Fruit fly (Drosophila melanogaster) whole organism, embryonic: ENCODE results near the gene RhoGAP93B.
A peak's percentile ranks its signal among the peaks of the same experiment; 100 is the strongest.

Source experiments
- Aef1 ChIP-seq: fragments of 200-800 bp; sonication (Bioruptor generic); IDR thresholded peaks from 3 replicates; pipeline ENCODE4 v1.3.6; 2022; ENCODE audit warnings: missing biosample characterization, missing genetic modification characterization
- Antp ChIP-seq: fragments of 200-800 bp; sonication (Bioruptor generic); optimal IDR thresholded peaks from 3 replicates; lab custom pipeline; 2016; ENCODE audit warnings: missing biosample characterization, missing genetic modification characterization
- CG12071 ChIP-seq: fragments of 200-800 bp; sonication (Bioruptor generic); optimal IDR thresholded peaks from 3 replicates; lab custom pipeline; 2018; ENCODE audit warnings: missing biosample characterization, mild to moderate bottlenecking, missing genetic modification characterization
- CG12219 ChIP-seq: fragments of 200-800 bp; sonication (Bioruptor generic); optimal IDR thresholded peaks from 3 replicates; lab custom pipeline; 2018; ENCODE audit warnings: missing biosample characterization, mild to moderate bottlenecking, missing genetic modification characterization
- CG13287 ChIP-seq: fragments of 200-800 bp; sonication (Bioruptor generic); IDR thresholded peaks from 2 replicates; pipeline ENCODE4 v1.3.6; 2022; ENCODE audit warnings: missing biosample characterization, missing genetic modification characterization; ENCODE audit not compliant: partially characterized antibody
- CG13894 ChIP-seq: fragments of 200-800 bp; sonication (Bioruptor generic); optimal IDR thresholded peaks from 3 replicates; lab custom pipeline; 2018; ENCODE audit warnings: missing biosample characterization, mild to moderate bottlenecking, missing genetic modification characterization, moderate library complexity
- CG17385 ChIP-seq: fragments of 200-800 bp; sonication (Bioruptor generic); optimal IDR thresholded peaks from 3 replicates; lab custom pipeline; 2018; ENCODE audit warnings: missing biosample characterization, mild to moderate bottlenecking, missing genetic modification characterization
- CG17829 ChIP-seq: fragments of 200-800 bp; optimal IDR thresholded peaks from 2 replicates; lab custom pipeline; 2019; ENCODE audit warnings: missing biosample characterization, mild to moderate bottlenecking, missing genetic modification characterization, moderate library complexity
- CG2129 ChIP-seq: fragments of 200-800 bp; sonication (Bioruptor generic); IDR thresholded peaks from 2 replicates; pipeline ENCODE4 v1.3.6; 2022; ENCODE audit warnings: missing biosample characterization, missing genetic modification characterization; ENCODE audit not compliant: partially characterized antibody
- CG3407 ChIP-seq: fragments of 200-800 bp; sonication (Bioruptor generic); optimal IDR thresholded peaks from 2 replicates; lab custom pipeline; 2018; ENCODE audit warnings: missing biosample characterization, mild to moderate bottlenecking, missing genetic modification characterization
- CG3995 ChIP-seq: fragments of 200-800 bp; sonication (Bioruptor generic); optimal IDR thresholded peaks from 3 replicates; lab custom pipeline; 2016; ENCODE audit warnings: missing biosample characterization, missing genetic modification characterization
- CG7963 ChIP-seq: fragments of 200-800 bp; sonication (Bioruptor generic); IDR thresholded peaks from 3 replicates; pipeline ENCODE4 v1.3.6; 2022; ENCODE audit warnings: missing biosample characterization, missing genetic modification characterization; ENCODE audit not compliant: partially characterized antibody
- CG7987 ChIP-seq: fragments of 200-800 bp; sonication (Bioruptor generic); optimal IDR thresholded peaks from 2 replicates; lab custom pipeline; 2018; ENCODE audit warnings: missing biosample characterization, mild to moderate bottlenecking, missing genetic modification characterization, moderate library complexity
- CG8290 ChIP-seq, 3 experiments: fragments of 200-800 bp; sonication (Bioruptor generic); optimal IDR thresholded peaks; 2 replicates each; lab custom pipeline; 2016 to 2019; ENCODE audit warnings: missing biosample characterization in 3 of 3, missing genetic modification characterization in 3 of 3, mild to moderate bottlenecking in 2 of 3, moderate library complexity in 1 of 3
- CG8924 ChIP-seq: fragments of 200-800 bp; optimal IDR thresholded peaks from 3 replicates; lab custom pipeline; 2019; ENCODE audit warnings: missing biosample characterization, mild to moderate bottlenecking, missing genetic modification characterization, moderate library complexity
- CG9609 ChIP-seq: fragments of 200-800 bp; sonication (Bioruptor generic); optimal IDR thresholded peaks from 3 replicates; lab custom pipeline; 2016; ENCODE audit warnings: missing biosample characterization, missing genetic modification characterization
- Deaf1 ChIP-seq: fragments of 200-800 bp; optimal IDR thresholded peaks from 3 replicates; lab custom pipeline; 2019; ENCODE audit warnings: missing biosample characterization, mild to moderate bottlenecking, missing genetic modification characterization, moderate library complexity
- Dref ChIP-seq: fragments of 200-800 bp; sonication (Bioruptor generic); IDR thresholded peaks from 2 replicates; pipeline ENCODE4 v1.3.6; 2022; ENCODE audit warnings: missing biosample characterization, missing genetic modification characterization
- Jarid2 ChIP-seq: fragments of 200-800 bp; sonication (Bioruptor generic); optimal IDR thresholded peaks from 3 replicates; lab custom pipeline; 2017; ENCODE audit warnings: mild to moderate bottlenecking, missing biosample characterization, missing genetic modification reagents, missing genetic modification characterization
- MBD-R2 ChIP-seq: fragments of 200-800 bp; sonication (Bioruptor generic); IDR thresholded peaks from 2 replicates; pipeline ENCODE4 v1.3.6; 2022; ENCODE audit warnings: missing biosample characterization, missing genetic modification characterization
- Med ChIP-seq: fragments of 200-800 bp; sonication (Bioruptor generic); peaks from one replicate; lab custom pipeline; 2016; ENCODE audit warnings: missing biosample characterization, missing genetic modification characterization, mild to moderate bottlenecking, inconsistent platforms, moderate library complexity
- Mes4 ChIP-seq: fragments of 200-800 bp; sonication (Bioruptor generic); optimal IDR thresholded peaks from 2 replicates; lab custom pipeline; 2016; ENCODE audit warnings: missing biosample characterization, missing genetic modification characterization
- NC2β ChIP-seq: fragments of 200-800 bp; sonication (Bioruptor generic); optimal IDR thresholded peaks from 2 replicates; lab custom pipeline; 2016; ENCODE audit warnings: missing biosample characterization, missing genetic modification characterization
- Rfx ChIP-seq: fragments of 200-800 bp; sonication (Bioruptor generic); IDR thresholded peaks from 2 replicates; pipeline ENCODE4 v1.3.6; 2022; ENCODE audit warnings: missing biosample characterization, missing genetic modification characterization
- Scr ChIP-seq: fragments of 200-800 bp; sonication (Bioruptor generic); IDR thresholded peaks from 2 replicates; pipeline ENCODE4 v1.3.6; 2022; ENCODE audit warnings: missing biosample characterization, missing genetic modification characterization; ENCODE audit not compliant: partially characterized antibody
- Side ChIP-seq: fragments of 200-800 bp; sonication (Bioruptor generic); optimal IDR thresholded peaks from 2 replicates; lab custom pipeline; 2016; ENCODE audit warnings: missing biosample characterization, missing genetic modification characterization
- Sox102F ChIP-seq: fragments of 200-800 bp; sonication (Bioruptor generic); optimal IDR thresholded peaks from 2 replicates; lab custom pipeline; 2018; ENCODE audit warnings: missing biosample characterization, mild to moderate bottlenecking, missing genetic modification characterization, moderate library complexity
- Sry-β ChIP-seq: fragments of 200-800 bp; sonication (Bioruptor generic); optimal IDR thresholded peaks from 2 replicates; lab custom pipeline; 2018; ENCODE audit warnings: missing biosample characterization, mild to moderate bottlenecking, missing genetic modification characterization, moderate library complexity
- Sry-δ ChIP-seq: fragments of 200-800 bp; sonication (Bioruptor generic); optimal IDR thresholded peaks from 2 replicates; lab custom pipeline; 2016; ENCODE audit warnings: missing biosample characterization, missing genetic modification characterization
- Tbp ChIP-seq: fragments of >200 bp; optimal IDR thresholded peaks from 2 replicates; lab custom pipeline; 2018; ENCODE audit warnings: missing biosample characterization, missing genetic modification characterization
- amos ChIP-seq: fragments of 200-800 bp; sonication (Bioruptor generic); IDR thresholded peaks from 2 replicates; pipeline ENCODE4 v1.3.6; 2022; ENCODE audit warnings: missing biosample characterization, missing genetic modification characterization; ENCODE audit not compliant: partially characterized antibody
- bbx ChIP-seq: fragments of 200-800 bp; sonication (Bioruptor generic); IDR thresholded peaks from 2 replicates; pipeline ENCODE4 v1.3.6; 2022; ENCODE audit warnings: missing biosample characterization, missing genetic modification characterization; ENCODE audit not compliant: partially characterized antibody
- bigmax ChIP-seq: fragments of 200-800 bp; sonication (Bioruptor generic); optimal IDR thresholded peaks from 2 replicates; lab custom pipeline; 2018; ENCODE audit warnings: missing biosample characterization, mild to moderate bottlenecking, missing genetic modification characterization
- bowl ChIP-seq: fragments of 200-800 bp; sonication (Bioruptor generic); IDR thresholded peaks from 2 replicates; pipeline ENCODE4 v1.3.6; 2022; ENCODE audit warnings: missing biosample characterization, missing genetic modification characterization
- esg ChIP-seq: fragments of 200-800 bp; sonication (Bioruptor generic); conservative IDR thresholded peaks from 2 replicates; pipeline ENCODE4 v1.3.6; 2022; ENCODE audit warnings: missing biosample characterization, missing genetic modification characterization
- fd64A ChIP-seq: fragments of 200-800 bp; sonication (Bioruptor generic); optimal IDR thresholded peaks from 3 replicates; lab custom pipeline; 2018; ENCODE audit warnings: missing biosample characterization, mild to moderate bottlenecking, missing genetic modification characterization
- lbe ChIP-seq: fragments of 200-800 bp; sonication (Bioruptor generic); optimal IDR thresholded peaks from 2 replicates; lab custom pipeline; 2016; ENCODE audit warnings: missing biosample characterization, mild to moderate bottlenecking, missing genetic modification characterization
- lov ChIP-seq, 2 experiments: fragments of 200-800 bp in 1 of 2; fragments of >200 bp in 1 of 2; sonication (Bioruptor generic) in 1 of 2; IDR thresholded peaks in 1 of 2; optimal IDR thresholded peaks in 1 of 2; 2 replicates in 1 of 2; 3 replicates in 1 of 2; pipeline versions ENCODE4 v1.3.6 to Lab custom; 2017 to 2022; ENCODE audit warnings: missing biosample characterization in 1 of 2, missing genetic modification characterization in 1 of 2
- nmo ChIP-seq: fragments of 200-800 bp; sonication (Bioruptor generic); optimal IDR thresholded peaks from 2 replicates; lab custom pipeline; 2018; ENCODE audit warnings: missing biosample characterization, mild to moderate bottlenecking, missing genetic modification characterization, moderate library complexity
- otp ChIP-seq: fragments of 200-800 bp; sonication (Bioruptor generic); IDR thresholded peaks from 3 replicates; pipeline ENCODE4, ENCODE4 v1.3.6; 2022; ENCODE audit warnings: missing biosample characterization, missing genetic modification characterization
- ranshi ChIP-seq: fragments of 200-800 bp; sonication (Bioruptor generic); IDR thresholded peaks from 2 replicates; pipeline ENCODE4 v1.3.6; 2022; ENCODE audit warnings: missing biosample characterization, missing genetic modification characterization
- row ChIP-seq: fragments of 200-800 bp; sonication (Bioruptor generic); IDR thresholded peaks from 3 replicates; pipeline ENCODE4 v1.3.6; 2022; ENCODE audit warnings: missing biosample characterization, missing genetic modification characterization
- scrt ChIP-seq: fragments of 200-800 bp; sonication (Bioruptor generic); optimal IDR thresholded peaks from 2 replicates; lab custom pipeline; 2018; ENCODE audit warnings: missing biosample characterization, mild to moderate bottlenecking, missing genetic modification characterization, moderate library complexity
- stc ChIP-seq: fragments of 200-800 bp; sonication (Bioruptor generic); IDR thresholded peaks from 2 replicates; pipeline ENCODE4 v1.3.6; 2022; ENCODE audit warnings: missing biosample characterization, missing genetic modification characterization
- trem ChIP-seq: fragments of 200-800 bp; optimal IDR thresholded peaks from 3 replicates; lab custom pipeline; 2019; ENCODE audit warnings: missing biosample characterization, mild to moderate bottlenecking, missing genetic modification characterization, moderate library complexity
- unpg ChIP-seq: fragments of 200-800 bp; sonication (Bioruptor generic); optimal IDR thresholded peaks from 3 replicates; lab custom pipeline; 2018; ENCODE audit warnings: missing biosample characterization, mild to moderate bottlenecking, missing genetic modification characterization, moderate library complexity
- usp ChIP-seq: fragments of >200 bp; optimal IDR thresholded peaks from 2 replicates; lab custom pipeline; 2017; ENCODE audit warnings: missing biosample characterization, missing genetic modification characterization

Gene RhoGAP93B

DNA sequence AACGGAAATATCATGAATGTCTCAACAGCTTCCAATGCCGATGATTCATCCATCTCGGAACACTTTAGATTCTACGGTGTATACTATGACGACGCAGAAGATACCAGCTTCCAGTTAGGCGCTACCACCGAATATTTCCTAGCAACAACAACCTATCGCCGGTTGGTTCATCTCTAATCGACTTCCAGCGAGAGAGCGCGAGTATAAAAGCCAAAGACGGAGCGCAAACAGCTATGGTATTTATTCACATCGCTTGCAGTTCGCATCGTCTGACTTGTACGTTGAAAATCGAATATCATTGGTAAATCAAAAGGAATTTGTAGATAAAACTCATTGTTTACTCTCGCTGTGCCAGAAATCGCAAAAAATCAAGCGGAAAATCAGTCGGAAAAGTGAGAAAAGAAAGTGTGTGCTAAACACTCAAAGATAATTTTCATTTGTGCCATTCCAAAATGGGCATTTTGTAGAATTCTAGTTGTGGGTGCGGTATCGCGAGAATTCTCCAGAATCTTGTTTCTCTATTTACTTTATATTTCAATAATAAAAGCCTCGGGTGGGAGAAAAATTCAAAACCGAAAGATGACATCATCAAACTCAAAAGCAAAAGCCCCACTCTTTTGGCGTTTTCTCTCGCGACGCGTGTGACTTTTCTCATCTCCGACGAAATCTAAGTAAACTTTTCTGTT, 32.5 kb downstream of the RhoGAP93B start, which contains the start of gene AnxB9 (continued):
- TF ChIP-seq trem (tag; lab: Kevin White, UChicago) (peak; percentile 41), row (GFP tag; lab: Robert Waterston, UW) (peak; percentile 42; the same call in 2 of the 3 replicates), fd64A (GFP tag; lab: Kevin White, UChicago) (peak; percentile 56), scrt (GFP tag; lab: Kevin White, UChicago) (peak; percentile 63), CG17385 (GFP tag; lab: Kevin White, UChicago) (peak; percentile 55), CG3407 (GFP tag; lab: Kevin White, UChicago) (peak; percentile 38), Side (peak; percentile 42), Sry-δ (GFP tag; lab: Kevin White, UChicago) (peak; percentile 82), amos (GFP tag; lab: Robert Waterston, UW) (peak; percentile 82; the same call in 1 of the 2 replicates), usp (GFP tag; lab: Kevin White, UChicago) (no peak), otp (GFP tag; lab: Robert Waterston, UW) (0 out of 3 replicates have a peak, but pooled peaks have one; percentile 38), CG13287 (GFP tag; lab: Robert Waterston, UW) (no peak; the same call in 1 of the 2 replicates), ranshi (GFP tag; lab: Robert Waterston, UW) (no peak), Antp (GFP tag; lab: Kevin White, UChicago) (peak; percentile 21), bowl (0 out of 2 replicates have a peak, but pooled peaks have one; percentile 23), unpg (GFP tag; lab: Kevin White, UChicago) (peak; percentile 28), Sry-β (GFP tag; lab: Kevin White, UChicago) (no peak), bigmax (GFP tag; lab: Kevin White, UChicago) (peak; percentile 43), stc (peak; percentile 50; the same call in 1 of the 2 replicates), Sox102F (no peak), Aef1 (GFP tag; lab: Robert Waterston, UW) (peak; percentile 50; the same call in 2 of the 3 replicates), NC2β (GFP tag; lab: Kevin White, UChicago) (peak; percentile 56), lov (optimal IDR thresholded peaks at IDR 0.05; lab: Kevin White, UChicago) (no peak), lov (GFP tag; IDR thresholded peaks at IDR 0.05; lab: Robert Waterston, UW) (0 out of 3 replicates have a peak, but pooled peaks have one; percentile 28), MBD-R2 (GFP tag; lab: Robert Waterston, UW) (no peak), CG7963 (peak; percentile 54; the same call in 2 of the 3 replicates), CG12071 (GFP tag; lab: Kevin White, UChicago) (peak; percentile 70), nmo (no peak), CG17829 (tag; lab: Kevin White, UChicago) (no peak), Jarid2 (GFP tag; lab: Kevin White, UChicago) (peak; percentile 84), CG2129 (GFP tag; lab: Robert Waterston, UW) (peak; percentile 9; the same call in 1 of the 2 replicates), bbx (GFP tag; lab: Robert Waterston, UW) (peak; percentile 75), Scr (peak; percentile 67), Dref (peak; percentile 52), CG8290 (GFP tag; optimal IDR thresholded peaks at IDR 0.05; lab: Kevin White, UChicago) (peak; percentile 98), CG8290 (tag; optimal IDR thresholded peaks at IDR 0.05; lab: Kevin White, UChicago) (peak in 1 of 2 experiments; percentile 92), CG7987 (peak; percentile 71), CG8924 (tag; lab: Kevin White, UChicago) (peak; percentile 19), CG12219 (peak; percentile 28), CG9609 (GFP tag; lab: Kevin White, UChicago) (no peak), Rfx (GFP tag; lab: Robert Waterston, UW) (peak; percentile 60), Tbp (GFP tag; lab: Kevin White, UChicago) (peak; percentile 79), CG13894 (peak; percentile 83), esg (GFP tag; lab: Robert Waterston, UW) (no peak), Med (GFP tag; lab: Kevin White, UChicago) (peak; percentile 89), Mes4 (GFP tag; lab: Kevin White, UChicago) (peak; percentile 45), lbe (GFP tag; lab: Kevin White, UChicago) (peak; percentile 68), Deaf1 (tag; lab: Kevin White, UChicago) (peak; percentile 30), CG3995 (GFP tag; lab: Kevin White, UChicago) (no peak)
